Fruit fly (Drosophila melanogaster): Measurements from ENCODE around the gene CG3795.

dm6 chrX:1669214-1669613, 40.8 kb downstream of the CG3795 start, which contains the start of the genes CG3740 and hfw:
- TF ChIP-seq Sin3A (optimal IDR thresholded peaks at IDR 0.05): no peak
- TF ChIP-seq h (optimal IDR thresholded peaks at IDR 0.05): no peak
- TF ChIP-seq psq (optimal IDR thresholded peaks at IDR 0.05): no peak
- TF ChIP-seq insv (optimal IDR thresholded peaks at IDR 0.05): no peak
- TF ChIP-seq Myc (optimal IDR thresholded peaks at IDR 0.05): no peak
